Worm (Caenorhabditis elegans) whole organism, L2 larva: Measurements from ENCODE around the gene W02B12.13.
A peak's percentile ranks its signal among the peaks of the same experiment; 100 is the strongest.

Experiments used
- C34F6.9 ChIP-seq: fragments of 150-350 bp; optimal IDR thresholded peaks from 2 replicates; lab custom pipeline; 2014; ENCODE audit warnings: missing biosample characterization, missing genetic modification characterization
- F13H6.1 ChIP-seq: sonication (generic microtip); optimal IDR thresholded peaks from 2 replicates; lab custom pipeline; 2016; ENCODE audit warnings: missing genetic modification characterization, missing compliant biosample characterization
- R02D3.7 ChIP-seq: fragments of 150-350 bp; optimal IDR thresholded peaks from 2 replicates; lab custom pipeline; 2014; ENCODE audit warnings: missing biosample characterization, missing genetic modification characterization
- Y55F3AM.14 ChIP-seq: fragments of 200-800 bp; sonication (Bioruptor generic); optimal IDR thresholded peaks from 2 replicates; lab custom pipeline; 2018; ENCODE audit warnings: mild to moderate bottlenecking, missing genetic modification characterization, missing compliant biosample characterization
- ZK546.5 ChIP-seq: sonication (generic microtip); optimal IDR thresholded peaks from 2 replicates; lab custom pipeline; 2017; ENCODE audit warnings: missing biosample characterization, missing genetic modification characterization
- alr-1 ChIP-seq: fragments of 150-350 bp; optimal IDR thresholded peaks from 2 replicates; lab custom pipeline; 2014; ENCODE audit warnings: missing biosample characterization, missing genetic modification characterization
- aly-2 ChIP-seq: fragments of 150-350 bp; optimal IDR thresholded peaks from 2 replicates; lab custom pipeline; 2014; ENCODE audit warnings: missing biosample characterization, missing genetic modification characterization
- ama-1 ChIP-seq: fragments of 150-350 bp; optimal IDR thresholded peaks from 2 replicates; lab custom pipeline; 2018; ENCODE audit warnings: inconsistent platforms
- blmp-1 ChIP-seq: sonication (generic microtip); optimal IDR thresholded peaks from 2 replicates; lab custom pipeline; 2017; ENCODE audit warnings: missing genetic modification characterization, mild to moderate bottlenecking, missing compliant biosample characterization, antibody characterized with exemption, moderate library complexity; ENCODE audit not compliant: insufficient read depth
- ceh-82 ChIP-seq: fragments of 150-350 bp; optimal IDR thresholded peaks from 2 replicates; lab custom pipeline; 2014; ENCODE audit warnings: missing biosample characterization, missing genetic modification characterization
- crh-2 ChIP-seq: sonication (generic microtip); optimal IDR thresholded peaks from 2 replicates; lab custom pipeline; 2017; ENCODE audit warnings: missing biosample characterization, missing genetic modification characterization
- dmd-4 ChIP-seq: sonication (generic microtip); optimal IDR thresholded peaks from 2 replicates; lab custom pipeline; 2017; ENCODE audit warnings: missing biosample characterization, missing genetic modification characterization
- egl-27 ChIP-seq: sonication (generic microtip); optimal IDR thresholded peaks from 3 replicates; lab custom pipeline; 2017; ENCODE audit warnings: missing biosample characterization, missing genetic modification reagents, missing genetic modification characterization
- elt-1 ChIP-seq: fragments of 150-350 bp; optimal IDR thresholded peaks from 2 replicates; lab custom pipeline; 2014; ENCODE audit warnings: missing biosample characterization, missing genetic modification characterization
- elt-3 ChIP-seq: sonication (generic microtip); optimal IDR thresholded peaks from 2 replicates; lab custom pipeline; 2017; ENCODE audit warnings: missing biosample characterization, missing genetic modification characterization
- fos-1 ChIP-seq: fragments of 150-350 bp; optimal IDR thresholded peaks from 2 replicates; lab custom pipeline; 2014; ENCODE audit warnings: missing biosample characterization, missing genetic modification characterization
- gmeb-1 ChIP-seq: fragments of 150-350 bp; optimal IDR thresholded peaks from 2 replicates; lab custom pipeline; 2014; ENCODE audit warnings: missing biosample characterization, missing genetic modification characterization
- lin-11 ChIP-seq: fragments of 150-350 bp; sonication (generic microtip); optimal IDR thresholded peaks from 2 replicates; lab custom pipeline; 2014; ENCODE audit warnings: missing biosample characterization, missing genetic modification characterization, inconsistent platforms, mixed read lengths
- lin-13 ChIP-seq: fragments of 150-350 bp; optimal IDR thresholded peaks from 2 replicates; lab custom pipeline; 2014; ENCODE audit warnings: missing biosample characterization, missing genetic modification reagents, missing genetic modification characterization
- lsy-2 ChIP-seq, 2 experiments: fragments of 150-350 bp in 1 of 2; sonication (generic microtip) in 1 of 2; optimal IDR thresholded peaks; 2 replicates each; lab custom pipeline; 2014 to 2017; ENCODE audit warnings: missing biosample characterization in 2 of 2, missing genetic modification characterization in 2 of 2
- mab-5 ChIP-seq: fragments of 150-350 bp; optimal IDR thresholded peaks from 2 replicates; lab custom pipeline; 2014; ENCODE audit warnings: missing biosample characterization, missing genetic modification characterization
- mbf-1 ChIP-seq: sonication (generic microtip); optimal IDR thresholded peaks from 2 replicates; lab custom pipeline; 2017; ENCODE audit warnings: missing biosample characterization, missing genetic modification characterization
- mdl-1 ChIP-seq, 2 experiments: fragments of 150-350 bp in 1 of 2; sonication (generic microtip) in 1 of 2; optimal IDR thresholded peaks; 2 replicates each; lab custom pipeline; 2017; ENCODE audit warnings: missing biosample characterization in 2 of 2, missing genetic modification characterization in 2 of 2
- nhr-10 ChIP-seq: sonication (generic microtip); optimal IDR thresholded peaks from 2 replicates; lab custom pipeline; 2017; ENCODE audit warnings: missing biosample characterization, missing genetic modification characterization
- nhr-11 ChIP-seq: fragments of 150-350 bp; optimal IDR thresholded peaks from 2 replicates; lab custom pipeline; 2014; ENCODE audit warnings: missing biosample characterization, missing genetic modification characterization
- nhr-12 ChIP-seq: fragments of 150-350 bp; optimal IDR thresholded peaks from 2 replicates; lab custom pipeline; 2014; ENCODE audit warnings: missing biosample characterization, missing genetic modification characterization
- nhr-129 ChIP-seq: fragments of 150-350 bp; optimal IDR thresholded peaks from 2 replicates; lab custom pipeline; 2014; ENCODE audit warnings: missing biosample characterization, missing genetic modification characterization
- nhr-21 ChIP-seq: fragments of 150-350 bp; optimal IDR thresholded peaks from 2 replicates; lab custom pipeline; 2014; ENCODE audit warnings: missing biosample characterization, missing genetic modification characterization
- nhr-23 ChIP-seq: fragments of 150-350 bp; optimal IDR thresholded peaks from 2 replicates; lab custom pipeline; 2014; ENCODE audit warnings: missing biosample characterization, missing genetic modification reagents, missing genetic modification characterization
- nhr-237 ChIP-seq: fragments of 150-350 bp; optimal IDR thresholded peaks from 2 replicates; lab custom pipeline; 2014; ENCODE audit warnings: missing biosample characterization, missing genetic modification characterization
- nhr-25 ChIP-seq: fragments of 150-350 bp; sonication (generic microtip); optimal IDR thresholded peaks from 3 replicates; lab custom pipeline; 2014; ENCODE audit warnings: missing biosample characterization, missing genetic modification characterization
- peb-1 ChIP-seq: fragments of 150-350 bp; optimal IDR thresholded peaks from 2 replicates; lab custom pipeline; 2014; ENCODE audit warnings: missing biosample characterization, missing genetic modification characterization
- sem-4 ChIP-seq: fragments of 150-350 bp; optimal IDR thresholded peaks from 2 replicates; lab custom pipeline; 2014; ENCODE audit warnings: missing biosample characterization, missing genetic modification reagents, missing genetic modification characterization
- skn-1 ChIP-seq: sonication (generic microtip); optimal IDR thresholded peaks from 2 replicates; lab custom pipeline; 2017; ENCODE audit warnings: missing biosample characterization, missing genetic modification characterization
- sma-9 ChIP-seq, 2 experiments: fragments of 150-350 bp in 1 of 2; sonication (generic microtip) in 1 of 2; optimal IDR thresholded peaks; 2 replicates each; lab custom pipeline; 2014 to 2016; ENCODE audit warnings: missing genetic modification characterization in 2 of 2, mild to moderate bottlenecking in 1 of 2, missing biosample characterization in 1 of 2, missing compliant biosample characterization in 1 of 2, missing genetic modification reagents in 1 of 2, moderate library complexity in 1 of 2
- snpc-4 ChIP-seq: fragments of 150-350 bp; optimal IDR thresholded peaks from 2 replicates; lab custom pipeline; 2014; ENCODE audit warnings: missing biosample characterization, missing genetic modification characterization
- unc-39 ChIP-seq: fragments of 150-350 bp; optimal IDR thresholded peaks from 2 replicates; lab custom pipeline; 2014; ENCODE audit warnings: missing biosample characterization, missing genetic modification characterization
- unc-55 ChIP-seq: fragments of 150-350 bp; sonication (generic microtip); optimal IDR thresholded peaks from 3 replicates; lab custom pipeline; 2014; ENCODE audit warnings: missing biosample characterization, missing genetic modification reagents, missing genetic modification characterization
- unc-62 ChIP-seq: fragments of 150-350 bp; optimal IDR thresholded peaks from 2 replicates; lab custom pipeline; 2014; ENCODE audit warnings: missing biosample characterization, missing genetic modification reagents, missing genetic modification characterization
- zag-1 ChIP-seq: fragments of 150-350 bp; optimal IDR thresholded peaks from 2 replicates; lab custom pipeline; 2014; ENCODE audit warnings: missing biosample characterization, missing genetic modification characterization
- ztf-1 ChIP-seq: fragments of 200-800 bp; sonication (Bioruptor generic); conservative IDR thresholded peaks from 2 replicates; pipeline ENCODE4 v1.3.6; 2022; ENCODE audit warnings: missing genetic modification characterization, missing compliant biosample characterization
- ztf-11 ChIP-seq: sonication (generic microtip); optimal IDR thresholded peaks from 2 replicates; lab custom pipeline; 2017; ENCODE audit warnings: missing biosample characterization, missing genetic modification characterization
- ztf-4 ChIP-seq: fragments of 150-350 bp; optimal IDR thresholded peaks from 2 replicates; lab custom pipeline; 2014; ENCODE audit warnings: missing biosample characterization, missing genetic modification characterization

W02B12.13 gene

ce11 chrII:11467541-11467940 lies 22.5 kb downstream of the W02B12.13 start, which contains the start of gene klp-17:
TSS of gene klp-17 (minus strand) at chrII:11467641.
- TF ChIP-seq peb-1 (tag; lab: Kevin White, UChicago) (no peak), elt-3 (tag; lab: Kevin White, UChicago) (no peak), nhr-129 (tag; lab: Kevin White, UChicago) (no peak), nhr-21 (tag; lab: Kevin White, UChicago) (no peak), zag-1 (tag; lab: Kevin White, UChicago) (no peak), Y55F3AM.14 (GFP tag; lab: Kevin White, UChicago) (no peak), egl-27 (tag; lab: Kevin White, UChicago) (no peak), unc-55 (no peak), sem-4 (no peak), nhr-23 (tag; lab: Kevin White, UChicago) (no peak), aly-2 (tag; lab: Kevin White, UChicago) (no peak), F13H6.1 (no peak), nhr-12 (tag; lab: Kevin White, UChicago) (no peak), C34F6.9 (tag; lab: Kevin White, UChicago) (no peak), ztf-1 (GFP tag; lab: Robert Waterston, UW) (no peak), skn-1 (tag; lab: Kevin White, UChicago) (no peak), R02D3.7 (tag; lab: Kevin White, UChicago) (no peak)

- no peak for TF ChIP-seq nhr-25
- TF ChIP-seq mdl-1 (tag; optimal IDR thresholded peaks at IDR 0.05; lab: Kevin White, UChicago) = no peak
- no peak for TF ChIP-seq nhr-21 (tag; lab: Kevin White, UChicago)
- no peak for TF ChIP-seq ztf-4 (tag; lab: Kevin White, UChicago)
- no peak for TF ChIP-seq lin-13
- no peak for TF ChIP-seq ceh-82 (tag; lab: Kevin White, UChicago)
- TF ChIP-seq aly-2 (tag; lab: Kevin White, UChicago) = no peak
- no peak for TF ChIP-seq snpc-4 (tag; lab: Kevin White, UChicago)
- TF ChIP-seq lsy-2 (tag; optimal IDR thresholded peaks at IDR 0.05; lab: Kevin White, UChicago) = peak in 1 of 2 experiments; percentile 14
- TF ChIP-seq fos-1 (tag; lab: Kevin White, UChicago) = peak; percentile 58
- no peak for TF ChIP-seq gmeb-1 (tag; lab: Kevin White, UChicago)
- no peak for TF ChIP-seq ZK546.5 (tag; lab: Kevin White, UChicago)
- no peak for TF ChIP-seq mbf-1
- TF ChIP-seq nhr-11 (tag; lab: Kevin White, UChicago) = no peak
- peak; percentile 21 for TF ChIP-seq C34F6.9 (tag; lab: Kevin White, UChicago)
- TF ChIP-seq blmp-1 (tag; lab: Kevin White, UChicago) = no peak
- TF ChIP-seq ztf-1 (GFP tag; lab: Robert Waterston, UW) = no peak
- no peak for TF ChIP-seq elt-1 (tag; lab: Kevin White, UChicago)
- no peak for TF ChIP-seq elt-3 (tag; lab: Kevin White, UChicago)
- TF ChIP-seq Y55F3AM.14 (GFP tag; lab: Kevin White, UChicago) = no peak
- peak; percentile 40 for TF ChIP-seq crh-2 (tag; lab: Kevin White, UChicago)
- no peak for TF ChIP-seq nhr-10
- TF ChIP-seq ama-1 (lab: Kevin White, UChicago) = no peak
- TF ChIP-seq skn-1 (tag; lab: Kevin White, UChicago) = no peak
- no peak for TF ChIP-seq nhr-12 (tag; lab: Kevin White, UChicago)
- TF ChIP-seq sma-9 (GFP tag; optimal IDR thresholded peaks at IDR 0.05; lab: Kevin White, UChicago) = peak; percentile 17
- no peak for TF ChIP-seq sma-9 (tag; optimal IDR thresholded peaks at IDR 0.05; lab: Kevin White, UChicago)
- TF ChIP-seq egl-27 (tag; lab: Kevin White, UChicago) = no peak
- TF ChIP-seq nhr-129 (tag; lab: Kevin White, UChicago) = no peak
- TF ChIP-seq alr-1 (tag; lab: Kevin White, UChicago) = no peak
- TF ChIP-seq R02D3.7 (tag; lab: Kevin White, UChicago) = no peak
- TF ChIP-seq ztf-11 (tag; lab: Kevin White, UChicago) = no peak
- TF ChIP-seq sem-4 = no peak
Observed at ce11 chrII:11469574-11470108, 24.6 kb downstream of the W02B12.13 start, which contains the start of gene cisd-1. TSS of gene cisd-1 (minus strand) at chrII:11469624.

ce11 chrII:11471916-11472315 lies 26.8 kb downstream of the W02B12.13 start, which contains the start of gene mfn-1:
TSS of gene mfn-1 (minus strand) at chrII:11472016.
- no peak for TF ChIP-seq nhr-25
- no peak for TF ChIP-seq nhr-23 (tag; lab: Kevin White, UChicago)
- TF ChIP-seq ceh-82 (tag; lab: Kevin White, UChicago) = no peak
- no peak for TF ChIP-seq dmd-4 (tag; lab: Kevin White, UChicago)
- TF ChIP-seq lsy-2 (tag; optimal IDR thresholded peaks at IDR 0.05; lab: Kevin White, UChicago) = no peak
- TF ChIP-seq snpc-4 (tag; lab: Kevin White, UChicago) = no peak
- no peak for TF ChIP-seq mab-5 (tag; lab: Kevin White, UChicago)
- TF ChIP-seq unc-39 = no peak
- no peak for TF ChIP-seq egl-27 (tag; lab: Kevin White, UChicago)
- TF ChIP-seq ztf-11 (tag; lab: Kevin White, UChicago) = no peak
- TF ChIP-seq nhr-237 = no peak
- TF ChIP-seq blmp-1 (tag; lab: Kevin White, UChicago) = no peak
- no peak for TF ChIP-seq ama-1 (lab: Kevin White, UChicago)
- TF ChIP-seq lin-11 (tag; lab: Kevin White, UChicago) = no peak
- TF ChIP-seq zag-1 (tag; lab: Kevin White, UChicago) = no peak
- TF ChIP-seq elt-3 (tag; lab: Kevin White, UChicago) = no peak
- TF ChIP-seq aly-2 (tag; lab: Kevin White, UChicago) = no peak
- no peak for TF ChIP-seq ZK546.5 (tag; lab: Kevin White, UChicago)
- TF ChIP-seq unc-62 (GFP tag; lab: Kevin White, UChicago) = no peak
- no peak for TF ChIP-seq Y55F3AM.14 (GFP tag; lab: Kevin White, UChicago)
